Worm (Caenorhabditis elegans) whole organism, late embryonic: ENCODE measurements around the gene tebp-2.

Source experiments
- F13H6.1 ChIP-seq: sonication (generic microtip); optimal IDR thresholded peaks from 2 replicates; lab custom pipeline; 2016; ENCODE audit warnings: missing genetic modification characterization, missing compliant biosample characterization
- T23F11.4 ChIP-seq: fragments of 200-800 bp; sonication (Bioruptor generic); optimal IDR thresholded peaks from 2 replicates; lab custom pipeline; 2018; ENCODE audit warnings: mild to moderate bottlenecking, missing genetic modification characterization, missing compliant biosample characterization
- ahr-1 ChIP-seq: sonication (generic microtip); optimal IDR thresholded peaks from 2 replicates; lab custom pipeline; 2016; ENCODE audit warnings: missing genetic modification characterization, missing compliant biosample characterization
- ceh-18 ChIP-seq: sonication (generic microtip); optimal IDR thresholded peaks from 2 replicates; lab custom pipeline; 2016; ENCODE audit warnings: missing genetic modification characterization, missing compliant biosample characterization
- ceh-24 ChIP-seq: sonication (generic microtip); optimal IDR thresholded peaks from 2 replicates; lab custom pipeline; 2016; ENCODE audit warnings: mild to moderate bottlenecking, missing genetic modification characterization, missing compliant biosample characterization
- ceh-30 ChIP-seq: fragments of 150-350 bp; optimal IDR thresholded peaks from 2 replicates; lab custom pipeline; 2014; ENCODE audit warnings: missing biosample characterization, missing genetic modification characterization
- ceh-31 ChIP-seq: sonication (generic microtip); optimal IDR thresholded peaks from 2 replicates; lab custom pipeline; 2016; ENCODE audit warnings: missing genetic modification characterization, missing compliant biosample characterization
- ceh-34 ChIP-seq: sonication (generic microtip); optimal IDR thresholded peaks from 2 replicates; lab custom pipeline; 2016; ENCODE audit warnings: mild to moderate bottlenecking, missing genetic modification characterization, missing compliant biosample characterization
- ceh-45 ChIP-seq: fragments of 200-800 bp; sonication (Bioruptor generic); IDR thresholded peaks from 2 replicates; pipeline ENCODE4 v1.3.6; 2022; ENCODE audit warnings: missing genetic modification reagents, missing genetic modification characterization, missing compliant biosample characterization
- ceh-48 ChIP-seq: sonication (generic microtip); optimal IDR thresholded peaks from 2 replicates; lab custom pipeline; 2016; ENCODE audit warnings: missing genetic modification characterization, inconsistent platforms, missing compliant biosample characterization
- ceh-6 ChIP-seq: fragments of 200-800 bp; sonication (Bioruptor generic); optimal IDR thresholded peaks from 2 replicates; lab custom pipeline; 2018; ENCODE audit warnings: mild to moderate bottlenecking, missing genetic modification characterization, missing compliant biosample characterization
- ceh-9 ChIP-seq: sonication (generic microtip); optimal IDR thresholded peaks from 2 replicates; lab custom pipeline; 2016; ENCODE audit warnings: mild to moderate bottlenecking, missing genetic modification characterization, inconsistent platforms, missing compliant biosample characterization
- dve-1 ChIP-seq: sonication (generic microtip); optimal IDR thresholded peaks from 2 replicates; lab custom pipeline; 2017; ENCODE audit warnings: antibody characterized with exemption, mild to moderate bottlenecking, missing genetic modification characterization, missing compliant biosample characterization
- elt-2 ChIP-seq: sonication (generic microtip); optimal IDR thresholded peaks from 2 replicates; lab custom pipeline; 2016; ENCODE audit warnings: missing genetic modification reagents, missing genetic modification characterization, missing compliant biosample characterization
- elt-4 ChIP-seq: sonication (generic microtip); optimal IDR thresholded peaks from 2 replicates; lab custom pipeline; 2016; ENCODE audit warnings: missing genetic modification characterization, missing compliant biosample characterization
- ets-4 ChIP-seq: sonication (generic microtip); optimal IDR thresholded peaks from 2 replicates; lab custom pipeline; 2016; ENCODE audit warnings: missing genetic modification characterization, missing compliant biosample characterization
- eyg-1 ChIP-seq: sonication (generic microtip); optimal IDR thresholded peaks from 2 replicates; lab custom pipeline; 2016; ENCODE audit warnings: missing genotype, missing genetic modification characterization, missing compliant biosample characterization
- fkh-10 ChIP-seq: fragments of 150-350 bp; optimal IDR thresholded peaks from 2 replicates; lab custom pipeline; 2014; ENCODE audit warnings: missing biosample characterization, missing genetic modification reagents, missing genetic modification characterization
- gmeb-2 ChIP-seq: sonication (generic microtip); optimal IDR thresholded peaks from 2 replicates; lab custom pipeline; 2016; ENCODE audit warnings: missing genetic modification characterization, inconsistent platforms, missing compliant biosample characterization
- nfya-1 ChIP-seq: sonication (generic microtip); optimal IDR thresholded peaks from 2 replicates; lab custom pipeline; 2017; ENCODE audit warnings: missing genetic modification characterization, mild to moderate bottlenecking, missing compliant biosample characterization, antibody characterized with exemption, moderate library complexity
- nhr-232 ChIP-seq: sonication (generic microtip); optimal IDR thresholded peaks from 2 replicates; lab custom pipeline; 2016; ENCODE audit warnings: missing genetic modification characterization, missing compliant biosample characterization
- npax-4 ChIP-seq: sonication (generic microtip); optimal IDR thresholded peaks from 2 replicates; lab custom pipeline; 2016; ENCODE audit warnings: missing genetic modification characterization, missing compliant biosample characterization
- pat-9 ChIP-seq: fragments of 200-800 bp; sonication (Bioruptor generic); optimal IDR thresholded peaks from 2 replicates; lab custom pipeline; 2018; ENCODE audit warnings: mild to moderate bottlenecking, missing genetic modification characterization, moderate library complexity, missing compliant biosample characterization
- pax-1 ChIP-seq: fragments of 150-350 bp; optimal IDR thresholded peaks from 2 replicates; lab custom pipeline; 2014; ENCODE audit warnings: missing biosample characterization, missing genetic modification characterization
- pqm-1 ChIP-seq: sonication (generic microtip); optimal IDR thresholded peaks from 2 replicates; lab custom pipeline; 2016; ENCODE audit warnings: missing genetic modification characterization, missing compliant biosample characterization
- ref-2 ChIP-seq: sonication (generic microtip); optimal IDR thresholded peaks from 2 replicates; lab custom pipeline; 2016; ENCODE audit warnings: missing genetic modification characterization, missing compliant biosample characterization
- sox-2 ChIP-seq: fragments of 200-800 bp; sonication (Bioruptor generic); IDR thresholded peaks from 2 replicates; pipeline ENCODE4 v1.3.6; 2022; ENCODE audit warnings: missing genetic modification reagents, missing genetic modification characterization, missing compliant biosample characterization
- sox-4 ChIP-seq: sonication (generic microtip); optimal IDR thresholded peaks from 2 replicates; lab custom pipeline; 2017; ENCODE audit warnings: mild to moderate bottlenecking, missing genetic modification characterization, inconsistent platforms, missing compliant biosample characterization
- syd-9 ChIP-seq: sonication (generic microtip); optimal IDR thresholded peaks from 2 replicates; lab custom pipeline; 2016; ENCODE audit warnings: mild to moderate bottlenecking, missing genetic modification characterization, moderate library complexity, missing compliant biosample characterization
- tbx-2 ChIP-seq: sonication (generic microtip); optimal IDR thresholded peaks from 2 replicates; lab custom pipeline; 2016; ENCODE audit warnings: missing genetic modification characterization, missing compliant biosample characterization
- tbx-7 ChIP-seq: sonication (generic microtip); optimal IDR thresholded peaks from 2 replicates; lab custom pipeline; 2016; ENCODE audit warnings: missing genotype, missing genetic modification characterization, missing compliant biosample characterization
- ttx-3 ChIP-seq: sonication (generic microtip); optimal IDR thresholded peaks from 2 replicates; lab custom pipeline; 2016; ENCODE audit warnings: missing genetic modification reagents, missing genetic modification characterization, missing compliant biosample characterization
- unc-3 ChIP-seq, 2 experiments: fragments of 200-800 bp in 1 of 2; sonication (Bioruptor generic) in 1 of 2; sonication (generic microtip) in 1 of 2; conservative IDR thresholded peaks in 1 of 2; optimal IDR thresholded peaks in 1 of 2; 2 replicates each; pipeline versions ENCODE4 v1.3.6 to Lab custom; 2016 to 2022; ENCODE audit warnings: missing compliant biosample characterization in 2 of 2, missing genetic modification characterization in 2 of 2, missing genetic modification reagents in 1 of 2
- unc-55 ChIP-seq: sonication (generic microtip); optimal IDR thresholded peaks from 2 replicates; lab custom pipeline; 2017; ENCODE audit warnings: missing biosample characterization, missing genetic modification reagents, missing genetic modification characterization
- zip-5 ChIP-seq: sonication (generic microtip); optimal IDR thresholded peaks from 2 replicates; lab custom pipeline; 2016; ENCODE audit warnings: missing genetic modification characterization, missing compliant biosample characterization
- ztf-16 ChIP-seq: sonication (generic microtip); optimal IDR thresholded peaks from 2 replicates; lab custom pipeline; 2017; ENCODE audit warnings: missing genetic modification characterization, missing compliant biosample characterization

Gene tebp-2

ce11 chrIV:5541285-5541684, at the start of gene tebp-2:
TSS of gene tebp-2 (plus strand) at chrIV:5541627.
- TF ChIP-seq zip-5 (tag; lab: Kevin White, UChicago) (no peak), elt-2 (tag; lab: Kevin White, UChicago) (no peak), syd-9 (tag; lab: Kevin White, UChicago) (no peak), ref-2 (tag; lab: Kevin White, UChicago) (no peak), ceh-34 (no peak), pax-1 (tag; lab: Kevin White, UChicago) (no peak), sox-2 (GFP tag; lab: Robert Waterston, UW) (no peak), dve-1 (no peak)

ce11 chrIV:5492196-5492595, 49.2 kb upstream of the tebp-2 start:
- TF ChIP-seq ceh-30 (tag; lab: Kevin White, UChicago) (no peak), ztf-16 (tag; lab: Kevin White, UChicago) (no peak), unc-55 (GFP tag; lab: Kevin White, UChicago) (peak; percentile 50), nfya-1 (tag; lab: Kevin White, UChicago) (no peak), ttx-3 (tag; lab: Kevin White, UChicago) (no peak)

- no peak for TF ChIP-seq zip-5 (tag; lab: Kevin White, UChicago)
- no peak for TF ChIP-seq ceh-48 (tag; lab: Kevin White, UChicago)
- TF ChIP-seq T23F11.4 (GFP tag; lab: Kevin White, UChicago): no peak
- TF ChIP-seq gmeb-2 (tag; lab: Kevin White, UChicago): no peak
- TF ChIP-seq ceh-24 (tag; lab: Kevin White, UChicago): no peak
- TF ChIP-seq ceh-18 (tag; lab: Kevin White, UChicago): no peak
- no peak for TF ChIP-seq tbx-7 (tag; lab: Kevin White, UChicago)
- TF ChIP-seq ceh-45 (GFP tag; lab: Robert Waterston, UW): no peak
- no peak for TF ChIP-seq ets-4 (tag; lab: Kevin White, UChicago)
- no peak for TF ChIP-seq sox-4 (tag; lab: Kevin White, UChicago)
- TF ChIP-seq nhr-232 (tag; lab: Kevin White, UChicago): no peak
- no peak for TF ChIP-seq tbx-2 (tag; lab: Kevin White, UChicago)
- no peak for TF ChIP-seq ref-2 (tag; lab: Kevin White, UChicago)
- no peak for TF ChIP-seq ceh-9 (tag; lab: Kevin White, UChicago)
- TF ChIP-seq elt-2 (tag; lab: Kevin White, UChicago): no peak
- no peak for TF ChIP-seq npax-4 (tag; lab: Kevin White, UChicago)
- TF ChIP-seq ceh-6 (GFP tag; lab: Kevin White, UChicago): no peak
- TF ChIP-seq ttx-3 (tag; lab: Kevin White, UChicago): no peak
Measured at ce11 chrIV:5493135-5493534, 48.3 kb upstream of the tebp-2 start.

- TF ChIP-seq ahr-1 (tag; lab: Kevin White, UChicago) (no peak), ceh-31 (tag; lab: Kevin White, UChicago) (no peak), tbx-2 (tag; lab: Kevin White, UChicago) (no peak), eyg-1 (no peak), F13H6.1 (tag; lab: Kevin White, UChicago) (no peak), gmeb-2 (tag; lab: Kevin White, UChicago) (no peak), pqm-1 (no peak), T23F11.4 (GFP tag; lab: Kevin White, UChicago) (no peak), unc-3 (GFP tag; conservative IDR thresholded peaks at IDR 0.05; lab: Robert Waterston, UW) (no peak), unc-3 (tag; optimal IDR thresholded peaks at IDR 0.05; lab: Kevin White, UChicago) (no peak), pat-9 (tag; lab: Kevin White, UChicago) (no peak), elt-4 (tag; lab: Kevin White, UChicago) (no peak), fkh-10 (GFP tag; lab: Kevin White, UChicago) (no peak)
- TF ChIP-seq, all 69 proteins: peak for 0
Measured at ce11 chrIV:5493692-5494091, 47.7 kb upstream of the tebp-2 start, which contains the start of gene B0273.1. TSS of gene B0273.1 (plus strand) at chrIV:5493992.
